Fruit fly (Drosophila melanogaster) whole organism: Measurements from ENCODE around the gene CG42637.

Experiments used
- CG8478 ChIP-seq: fragments of >200 bp; optimal IDR thresholded peaks from 2 replicates; lab custom pipeline; 2018; ENCODE audit warnings: inconsistent platforms
- Dll ChIP-seq: fragments of >200 bp; optimal IDR thresholded peaks from 2 replicates; lab custom pipeline; 2017
- EcR ChIP-seq, 2 experiments: fragments of >200 bp; optimal IDR thresholded peaks; 2 replicates each; lab custom pipeline; 2017; ENCODE audit warnings: missing biosample characterization in 2 of 2, missing genetic modification characterization in 2 of 2, missing genetic modification reagents in 2 of 2
- psq ChIP-seq: fragments of >200 bp; optimal IDR thresholded peaks from 2 replicates; lab custom pipeline; 2017

DNA sequence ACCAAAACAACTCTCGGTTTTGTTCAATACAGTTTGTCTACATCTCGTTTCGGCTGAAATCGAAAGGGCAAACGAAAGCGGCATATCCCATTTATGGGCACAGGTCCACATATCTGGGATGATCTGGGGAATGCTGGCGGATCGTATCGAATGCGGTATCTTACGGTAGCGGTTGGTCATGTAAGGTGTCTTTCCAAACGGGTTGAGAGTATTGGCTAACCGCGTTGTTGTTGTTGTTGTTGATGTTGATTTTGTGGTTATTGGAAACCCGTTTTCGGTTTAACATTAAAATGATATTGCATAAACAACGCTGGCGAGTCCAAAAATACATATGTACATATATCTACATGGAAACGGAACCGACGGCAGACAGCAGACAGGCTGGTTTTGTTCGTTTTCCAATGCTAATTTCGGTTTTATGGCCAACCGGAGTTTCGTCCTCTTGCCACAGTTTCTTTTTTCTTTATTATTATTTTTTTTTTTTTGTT, 99.2 kb downstream of the CG42637 start:
- no peak for TF ChIP-seq psq (lab: Kevin White, UChicago)
- TF ChIP-seq Dll (lab: Kevin White, UChicago) = no peak
- no peak for TF ChIP-seq CG8478 (lab: Kevin White, UChicago)
- no peak for TF ChIP-seq EcR (GFP tag; optimal IDR thresholded peaks at IDR 0.05; lab: Kevin White, UChicago)
